Worm (Caenorhabditis elegans) whole organism, L4 larva: Measurements from ENCODE around the gene Y44A6C.2.

Experiments
- D1046.2 ChIP-seq: fragments of 200-800 bp; sonication (Bioruptor generic); IDR thresholded peaks from 2 replicates; pipeline ENCODE4 v1.3.6; 2022; ENCODE audit warnings: missing genetic modification characterization, missing compliant biosample characterization
- F10B5.3 ChIP-seq: sonication (generic microtip); optimal IDR thresholded peaks from 2 replicates; lab custom pipeline; 2016; ENCODE audit warnings: mild to moderate bottlenecking, missing genetic modification characterization, missing compliant biosample characterization
- R02D3.7 ChIP-seq: fragments of 150-350 bp; sonication (generic microtip); optimal IDR thresholded peaks from 3 replicates; lab custom pipeline; 2014; ENCODE audit warnings: missing biosample characterization, missing genetic modification characterization
- T26A8.4 ChIP-seq: fragments of 200-800 bp; sonication (Bioruptor generic); IDR thresholded peaks from 2 replicates; pipeline ENCODE4 v1.3.6; 2022; ENCODE audit warnings: missing genetic modification characterization, missing compliant biosample characterization
- Y105C5A.15 ChIP-seq: fragments of 200-800 bp; sonication (Bioruptor generic); IDR thresholded peaks from 2 replicates; pipeline ENCODE4 v1.3.6; 2022; ENCODE audit warnings: missing genetic modification characterization, missing compliant biosample characterization
- Y48G9A.11 ChIP-seq: fragments of 200-800 bp; sonication (Bioruptor generic); IDR thresholded peaks from 2 replicates; pipeline ENCODE4 v1.3.6; 2022; ENCODE audit warnings: missing genetic modification reagents, missing genetic modification characterization, missing compliant biosample characterization
- Y5F2A.4 ChIP-seq: fragments of 200-800 bp; sonication (Bioruptor generic); optimal IDR thresholded peaks from 2 replicates; lab custom pipeline; 2018; ENCODE audit warnings: mild to moderate bottlenecking, missing genetic modification characterization, missing compliant biosample characterization
- Y75B8A.6 ChIP-seq: fragments of 200-800 bp; sonication (Bioruptor generic); IDR thresholded peaks from 2 replicates; pipeline ENCODE4 v1.3.6; 2022; ENCODE audit warnings: missing genetic modification reagents, missing genetic modification characterization, missing compliant biosample characterization
- aly-2 ChIP-seq: sonication (generic microtip); optimal IDR thresholded peaks from 2 replicates; lab custom pipeline; 2018; ENCODE audit warnings: missing biosample characterization, missing genetic modification characterization
- arid-1 ChIP-seq: fragments of 200-800 bp; sonication (Bioruptor generic); conservative IDR thresholded peaks from 2 replicates; pipeline ENCODE4 v1.3.6; 2022; ENCODE audit warnings: missing genetic modification reagents, missing genetic modification characterization, missing compliant biosample characterization
- attf-4 ChIP-seq: sonication (generic microtip); optimal IDR thresholded peaks from 3 replicates; lab custom pipeline; 2017; ENCODE audit warnings: missing biosample characterization, missing genetic modification characterization
- ceh-28 ChIP-seq: fragments of 150-350 bp; optimal IDR thresholded peaks from 2 replicates; lab custom pipeline; 2014; ENCODE audit warnings: missing biosample characterization, missing genetic modification reagents, missing genetic modification characterization
- ceh-32 ChIP-seq: sonication (generic microtip); optimal IDR thresholded peaks from 2 replicates; lab custom pipeline; 2016; ENCODE audit warnings: mild to moderate bottlenecking, missing genetic modification characterization, missing compliant biosample characterization; ENCODE audit not compliant: poor library complexity
- ceh-44 ChIP-seq: fragments of 200-800 bp; sonication (Bioruptor generic); IDR thresholded peaks from 2 replicates; pipeline ENCODE4 v1.3.6; 2022; ENCODE audit warnings: missing genetic modification reagents, missing genetic modification characterization, missing compliant biosample characterization
- ceh-82 ChIP-seq: sonication (generic microtip); optimal IDR thresholded peaks from 2 replicates; lab custom pipeline; 2017; ENCODE audit warnings: missing biosample characterization, missing genetic modification characterization
- ces-1 ChIP-seq: fragments of 150-350 bp; sonication (generic microtip); optimal IDR thresholded peaks from 4 replicates; lab custom pipeline; 2014; ENCODE audit warnings: missing biosample characterization, missing genetic modification reagents, missing genetic modification characterization
- daf-8 ChIP-seq: fragments of 200-800 bp; sonication (Bioruptor generic); IDR thresholded peaks from 2 replicates; pipeline ENCODE4 v1.3.6; 2022; ENCODE audit warnings: missing genetic modification characterization, missing compliant biosample characterization
- dmd-6 ChIP-seq: fragments of 200-800 bp; sonication (Bioruptor generic); IDR thresholded peaks from 2 replicates; pipeline ENCODE4 v1.3.6; 2022; ENCODE audit warnings: missing genetic modification reagents, missing genetic modification characterization, missing compliant biosample characterization
- dmd-9 ChIP-seq: fragments of 200-800 bp; sonication (Bioruptor generic); IDR thresholded peaks from 2 replicates; pipeline ENCODE4 v1.3.6; 2022; ENCODE audit warnings: missing genetic modification reagents, missing genetic modification characterization, missing compliant biosample characterization
- egl-43 ChIP-seq: fragments of 200-800 bp; sonication (Bioruptor generic); IDR thresholded peaks from 2 replicates; pipeline ENCODE4 v1.3.6; 2022; ENCODE audit warnings: missing genetic modification reagents, missing genetic modification characterization, missing compliant biosample characterization
- fkh-10 ChIP-seq: fragments of 150-350 bp; optimal IDR thresholded peaks from 2 replicates; lab custom pipeline; 2014; ENCODE audit warnings: missing biosample characterization, missing genetic modification reagents, missing genetic modification characterization
- fos-1 ChIP-seq: fragments of 150-350 bp; optimal IDR thresholded peaks from 2 replicates; lab custom pipeline; 2014; ENCODE audit warnings: missing biosample characterization, missing genetic modification characterization
- gei-8 ChIP-seq: fragments of 200-800 bp; sonication (Bioruptor generic); optimal IDR thresholded peaks from 2 replicates; lab custom pipeline; 2018; ENCODE audit warnings: mild to moderate bottlenecking, missing genetic modification characterization, missing compliant biosample characterization
- jun-1 ChIP-seq: fragments of 150-350 bp; optimal IDR thresholded peaks from 2 replicates; lab custom pipeline; 2014; ENCODE audit warnings: missing biosample characterization, missing genetic modification reagents, missing genetic modification characterization
- lin-1 ChIP-seq: fragments of 200-800 bp; sonication (Bioruptor generic); IDR thresholded peaks from 2 replicates; pipeline ENCODE4 v1.3.6; 2022; ENCODE audit warnings: missing genetic modification reagents, missing genetic modification characterization, missing compliant biosample characterization
- lin-15B ChIP-seq: fragments of 150-350 bp; sonication (generic microtip); optimal IDR thresholded peaks from 3 replicates; lab custom pipeline; 2014; ENCODE audit warnings: missing biosample characterization, missing genetic modification characterization
- lin-38 ChIP-seq: fragments of 200-800 bp; sonication (Bioruptor generic); IDR thresholded peaks from 2 replicates; pipeline ENCODE4 v1.3.6; 2022; ENCODE audit warnings: missing genetic modification reagents, missing genetic modification characterization, missing compliant biosample characterization
- lsy-2 ChIP-seq, 2 experiments: fragments of 150-350 bp in 1 of 2; sonication (generic microtip) in 1 of 2; optimal IDR thresholded peaks; 2 replicates each; lab custom pipeline; 2014 to 2017; ENCODE audit warnings: missing biosample characterization in 2 of 2, missing genetic modification characterization in 2 of 2
- madf-9 ChIP-seq: fragments of 200-800 bp; sonication (Bioruptor generic); conservative IDR thresholded peaks from 2 replicates; pipeline ENCODE4 v1.3.6; 2022; ENCODE audit warnings: missing genetic modification reagents, missing genetic modification characterization, missing compliant biosample characterization
- mdl-1 ChIP-seq, 2 experiments: fragments of 150-350 bp in 1 of 2; sonication (generic microtip) in 1 of 2; optimal IDR thresholded peaks; 2 replicates each; lab custom pipeline; 2014 to 2017; ENCODE audit warnings: missing biosample characterization in 2 of 2, missing genetic modification characterization in 2 of 2
- mep-1 ChIP-seq: fragments of 150-350 bp; sonication (generic microtip); optimal IDR thresholded peaks from 3 replicates; lab custom pipeline; 2014; ENCODE audit warnings: missing biosample characterization, missing genetic modification characterization
- mxl-2 ChIP-seq: fragments of 200-800 bp; sonication (Bioruptor generic); conservative IDR thresholded peaks from 2 replicates; pipeline ENCODE4 v1.3.6; 2022; ENCODE audit warnings: missing genetic modification reagents, missing genetic modification characterization, missing compliant biosample characterization
- mxl-3 ChIP-seq: fragments of 200-800 bp; sonication (Bioruptor generic); optimal IDR thresholded peaks from 2 replicates; lab custom pipeline; 2018; ENCODE audit warnings: mild to moderate bottlenecking, missing genetic modification characterization, missing compliant biosample characterization
- nhr-10 ChIP-seq: fragments of 150-350 bp; optimal IDR thresholded peaks from 2 replicates; lab custom pipeline; 2014; ENCODE audit warnings: missing biosample characterization, missing genetic modification characterization
- nhr-237 ChIP-seq: sonication (generic microtip); optimal IDR thresholded peaks from 2 replicates; lab custom pipeline; 2017; ENCODE audit warnings: missing biosample characterization, missing genetic modification characterization
- nhr-28 ChIP-seq: fragments of 150-350 bp; optimal IDR thresholded peaks from 2 replicates; lab custom pipeline; 2014; ENCODE audit warnings: missing biosample characterization, missing genetic modification characterization
- nhr-41 ChIP-seq: fragments of 200-800 bp; sonication (Bioruptor generic); IDR thresholded peaks from 2 replicates; pipeline ENCODE4 v1.3.6; 2022; ENCODE audit warnings: missing genetic modification reagents, missing genetic modification characterization, missing compliant biosample characterization
- nhr-48 ChIP-seq: sonication (generic microtip); optimal IDR thresholded peaks from 2 replicates; lab custom pipeline; 2016; ENCODE audit warnings: mild to moderate bottlenecking, missing genetic modification characterization, missing compliant biosample characterization
- nhr-6 ChIP-seq: fragments of 150-350 bp; optimal IDR thresholded peaks from 2 replicates; lab custom pipeline; 2014; ENCODE audit warnings: missing biosample characterization, missing genetic modification characterization
- rbr-2 ChIP-seq: sonication (generic microtip); optimal IDR thresholded peaks from 2 replicates; lab custom pipeline; 2016; ENCODE audit warnings: missing genotype, missing genetic modification characterization, missing compliant biosample characterization
- saeg-2 ChIP-seq: fragments of 200-800 bp; sonication (Bioruptor generic); IDR thresholded peaks from 2 replicates; pipeline ENCODE4 v1.3.6; 2022; ENCODE audit warnings: missing genetic modification reagents, missing genetic modification characterization, missing compliant biosample characterization
- sdz-12 ChIP-seq: fragments of 200-800 bp; sonication (Bioruptor generic); optimal IDR thresholded peaks from 2 replicates; lab custom pipeline; 2018; ENCODE audit warnings: mild to moderate bottlenecking, missing genetic modification characterization, missing compliant biosample characterization
- skn-1 ChIP-seq: fragments of 150-350 bp; optimal IDR thresholded peaks from 2 replicates; lab custom pipeline; 2014; ENCODE audit warnings: missing biosample characterization, missing genetic modification characterization
- snpc-4 ChIP-seq: fragments of 150-350 bp; optimal IDR thresholded peaks from 2 replicates; lab custom pipeline; 2014; ENCODE audit warnings: missing biosample characterization, missing genetic modification characterization
- spr-3 ChIP-seq: fragments of 200-800 bp; sonication (Bioruptor generic); optimal IDR thresholded peaks from 2 replicates; lab custom pipeline; 2018; ENCODE audit warnings: mild to moderate bottlenecking, missing genetic modification characterization, missing compliant biosample characterization
- tra-1 ChIP-seq: fragments of 200-800 bp; sonication (Bioruptor generic); IDR thresholded peaks from 2 replicates; pipeline ENCODE4 v1.3.6; 2022; ENCODE audit warnings: missing genetic modification reagents, missing genetic modification characterization, missing compliant biosample characterization
- unc-130 ChIP-seq: sonication (generic microtip); optimal IDR thresholded peaks from 2 replicates; lab custom pipeline; 2016; ENCODE audit warnings: missing genetic modification reagents, missing genetic modification characterization, missing compliant biosample characterization
- unc-62 ChIP-seq, 3 experiments: fragments of 150-350 bp in 1 of 3; sonication (generic microtip); optimal IDR thresholded peaks in 2 of 3; peaks in 1 of 3; 1 replicate in 1 of 3; 2 replicates in 2 of 3; lab custom pipeline; 2014 to 2017; ENCODE audit warnings: missing biosample characterization in 3 of 3, missing genetic modification characterization in 3 of 3, missing genetic modification reagents in 3 of 3, missing genotype in 1 of 3
- vab-7 ChIP-seq: fragments of 200-800 bp; sonication (Bioruptor generic); IDR thresholded peaks from 2 replicates; pipeline ENCODE4 v1.3.6; 2022; ENCODE audit warnings: missing genetic modification reagents, missing genetic modification characterization, missing compliant biosample characterization
- zfp-2 ChIP-seq: sonication (generic microtip); optimal IDR thresholded peaks from 2 replicates; lab custom pipeline; 2016; ENCODE audit warnings: mild to moderate bottlenecking, missing genetic modification characterization, missing compliant biosample characterization
- zip-11 ChIP-seq: fragments of 200-800 bp; sonication (Bioruptor generic); IDR thresholded peaks from 2 replicates; pipeline ENCODE4 v1.3.6; 2022; ENCODE audit warnings: missing genetic modification characterization, missing compliant biosample characterization
- ztf-7 ChIP-seq: fragments of 150-350 bp; optimal IDR thresholded peaks from 2 replicates; lab custom pipeline; 2014; ENCODE audit warnings: missing biosample characterization, missing genetic modification characterization

Y44A6C.2 gene

DNA sequence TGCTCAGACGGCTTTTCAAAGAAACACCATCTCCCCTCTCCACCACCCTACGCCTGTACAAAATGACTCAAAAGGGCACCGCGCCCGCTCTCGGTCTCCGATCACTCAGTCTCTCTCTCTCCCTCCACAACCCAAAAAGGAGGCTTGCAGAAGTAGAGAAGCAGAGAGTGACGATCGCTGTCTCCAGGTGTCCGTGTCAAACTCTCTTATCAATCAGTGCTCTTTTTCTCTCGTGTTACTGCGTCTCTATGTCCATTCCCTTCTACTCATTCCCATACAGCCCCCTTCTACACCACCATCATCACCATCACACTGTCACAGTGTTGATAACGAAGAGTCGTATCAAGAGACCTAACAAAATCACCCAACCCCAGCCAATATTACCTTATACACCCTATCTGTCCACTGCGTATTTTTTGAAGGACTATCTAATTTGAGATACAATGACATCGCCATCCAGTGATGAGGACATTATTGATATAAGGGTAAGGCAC is 30.6 kb downstream of the Y44A6C.2 start, which contains the start of gene pha-4 (continued):
- TF ChIP-seq fkh-10 (GFP tag; lab: Kevin White, UChicago) (no peak), rbr-2 (tag; lab: Kevin White, UChicago) (no peak), daf-8 (GFP tag; lab: Robert Waterston, UW) (no peak), lin-38 (GFP tag; lab: Robert Waterston, UW) (no peak), vab-7 (GFP tag; lab: Robert Waterston, UW) (no peak), ces-1 (GFP tag; lab: Kevin White, UChicago) (no peak), R02D3.7 (no peak), Y75B8A.6 (GFP tag; lab: Robert Waterston, UW) (no peak), T26A8.4 (GFP tag; lab: Robert Waterston, UW) (peak; percentile 11; the same call in 1 of the 2 replicates), nhr-237 (tag; lab: Kevin White, UChicago) (no peak), jun-1 (no peak), madf-9 (GFP tag; lab: Robert Waterston, UW) (no peak), egl-43 (no peak), spr-3 (GFP tag; lab: Kevin White, UChicago) (no peak), tra-1 (GFP tag; lab: Robert Waterston, UW) (no peak), unc-62 (GFP tag; optimal IDR thresholded peaks at IDR 0.05 in 1 of 2; lab: Kevin White, UChicago) (no peak), unc-62 (tag; optimal IDR thresholded peaks at IDR 0.05; lab: Kevin White, UChicago) (no peak), aly-2 (no peak), lsy-2 (tag; optimal IDR thresholded peaks at IDR 0.05; lab: Kevin White, UChicago) (no peak), lin-1 (no peak; the same call in 1 of the 2 replicates), arid-1 (GFP tag; lab: Robert Waterston, UW) (no peak), attf-4 (tag; lab: Kevin White, UChicago) (no peak), skn-1 (no peak), dmd-9 (no peak), mxl-2 (GFP tag; lab: Robert Waterston, UW) (no peak), mdl-1 (tag; optimal IDR thresholded peaks at IDR 0.05; lab: Kevin White, UChicago) (no peak), mep-1 (tag; lab: Kevin White, UChicago) (peak; percentile 52), unc-130 (GFP tag; lab: Kevin White, UChicago) (no peak), mxl-3 (peak; percentile 76), lin-15B (tag; lab: Kevin White, UChicago) (no peak), ztf-7 (tag; lab: Kevin White, UChicago) (no peak), dmd-6 (GFP tag; lab: Robert Waterston, UW) (peak; percentile 64; the same call in 1 of the 2 replicates), F10B5.3 (tag; lab: Kevin White, UChicago) (no peak), zfp-2 (tag; lab: Kevin White, UChicago) (no peak), Y105C5A.15 (GFP tag; lab: Robert Waterston, UW) (no peak), nhr-10 (tag; lab: Kevin White, UChicago) (no peak), ceh-44 (no peak), Y5F2A.4 (GFP tag; lab: Kevin White, UChicago) (no peak), ceh-82 (tag; lab: Kevin White, UChicago) (no peak), nhr-28 (tag; lab: Kevin White, UChicago) (peak; percentile 31), gei-8 (GFP tag; lab: Kevin White, UChicago) (no peak), ceh-28 (tag; lab: Kevin White, UChicago) (no peak), fos-1 (no peak), nhr-41 (GFP tag; lab: Robert Waterston, UW) (no peak), saeg-2 (GFP tag; lab: Robert Waterston, UW) (no peak), snpc-4 (no peak), sdz-12 (GFP tag; lab: Kevin White, UChicago) (no peak), nhr-48 (tag; lab: Kevin White, UChicago) (peak; percentile 40), nhr-6 (peak; percentile 65), D1046.2 (GFP tag; lab: Robert Waterston, UW) (no peak), Y48G9A.11 (GFP tag; lab: Robert Waterston, UW) (no peak), ceh-32 (tag; lab: Kevin White, UChicago) (no peak), zip-11 (GFP tag; lab: Robert Waterston, UW) (no peak)
